Fruit fly (Drosophila melanogaster): ENCODE results near the gene Npc2e.

Npc2e gene

dm6 chr3R:10086683-10087082 is 33.6 kb downstream of the Npc2e start:
- peak in 1 of 2 experiments; percentile 28 for TF ChIP-seq eve (GFP tag; optimal IDR thresholded peaks at IDR 0.05)
- no peak for TF ChIP-seq grau (tag; optimal IDR thresholded peaks at IDR 0.05)
- no peak for TF ChIP-seq Camta (GFP tag; optimal IDR thresholded peaks at IDR 0.05)
- no peak for TF ChIP-seq Fer3 (tag; optimal IDR thresholded peaks at IDR 0.05)
- no peak for TF ChIP-seq h (optimal IDR thresholded peaks at IDR 0.05)
- no peak for TF ChIP-seq fru (optimal IDR thresholded peaks at IDR 0.05)
- no peak for TF ChIP-seq maf-S (GFP tag; optimal IDR thresholded peaks at IDR 0.05)
- TF ChIP-seq CG11247 (GFP tag; IDR thresholded peaks at IDR 0.05): no peak
- no peak for TF ChIP-seq CG2678 (tag; optimal IDR thresholded peaks at IDR 0.05)
- TF ChIP-seq chinmo (GFP tag; IDR thresholded peaks at IDR 0.05; ENCODE audit: partially characterized antibody): no peak
- no peak for TF ChIP-seq CG12391 (tag; optimal IDR thresholded peaks at IDR 0.05)
- TF ChIP-seq ap (GFP tag; IDR thresholded peaks at IDR 0.05): no peak
- no peak for TF ChIP-seq Dref (GFP tag; IDR thresholded peaks at IDR 0.05)
- peak; percentile 27; the same call in 1 of the 2 replicates for TF ChIP-seq CG5953 (GFP tag; IDR thresholded peaks at IDR 0.05)
- no peak for TF ChIP-seq lilli (GFP tag; optimal IDR thresholded peaks at IDR 0.05)
- TF ChIP-seq Spps (tag; optimal IDR thresholded peaks at IDR 0.05): no peak
- no peak for TF ChIP-seq Neu2 (GFP tag; optimal IDR thresholded peaks at IDR 0.05; ENCODE audit: borderline replicate concordance)
- TF ChIP-seq CG18262 (tag; optimal IDR thresholded peaks at IDR 0.05): peak; percentile 12
- no peak for TF ChIP-seq ewg (GFP tag; optimal IDR thresholded peaks at IDR 0.05)
- no peak for TF ChIP-seq CG6254 (GFP tag; optimal IDR thresholded peaks at IDR 0.05)
- no peak for TF ChIP-seq CG10959 (GFP tag; IDR thresholded peaks at IDR 0.05)
- TF ChIP-seq CG9817 (tag; optimal IDR thresholded peaks at IDR 0.05): no peak
- TF ChIP-seq CG11696 (GFP tag; IDR thresholded peaks at IDR 0.05): no peak
- no peak for TF ChIP-seq crp (GFP tag; optimal IDR thresholded peaks at IDR 0.05)
- TF ChIP-seq CG1832 (GFP tag; optimal IDR thresholded peaks at IDR 0.05): no peak
- TF ChIP-seq Sox100B (GFP tag; optimal IDR thresholded peaks at IDR 0.05): peak; percentile 11
- TF ChIP-seq lov (optimal IDR thresholded peaks at IDR 0.05): no peak
- TF ChIP-seq lov (GFP tag; IDR thresholded peaks at IDR 0.05): no peak
- TF ChIP-seq otp (GFP tag; IDR thresholded peaks at IDR 0.05): no peak
- TF ChIP-seq ase (GFP tag; IDR thresholded peaks at IDR 0.05): no peak
- no peak for TF ChIP-seq fd3F (GFP tag; optimal IDR thresholded peaks at IDR 0.05)
- no peak for TF ChIP-seq dan (GFP tag; IDR thresholded peaks at IDR 0.05)
- no peak for TF ChIP-seq CG8359 (GFP tag; optimal IDR thresholded peaks at IDR 0.05; ENCODE audit: borderline replicate concordance)
- no peak for TF ChIP-seq Hmx (GFP tag; optimal IDR thresholded peaks at IDR 0.05)
- TF ChIP-seq Sry-β (GFP tag; optimal IDR thresholded peaks at IDR 0.05): no peak
- no peak for TF ChIP-seq CG12104 (GFP tag; optimal IDR thresholded peaks at IDR 0.05)
- TF ChIP-seq CG4617 (GFP tag; optimal IDR thresholded peaks at IDR 0.05; ENCODE audit: borderline replicate concordance): no peak
- TF ChIP-seq nerfin-1 (tag; optimal IDR thresholded peaks at IDR 0.05): no peak
- TF ChIP-seq bigmax (GFP tag; optimal IDR thresholded peaks at IDR 0.05): no peak
- no peak for TF ChIP-seq Aef1 (GFP tag; IDR thresholded peaks at IDR 0.05)
- TF ChIP-seq CG13123 (GFP tag; optimal IDR thresholded peaks at IDR 0.05): no peak
- TF ChIP-seq CG8944 (GFP tag; optimal IDR thresholded peaks at IDR 0.05): no peak
- no peak for TF ChIP-seq CG2875 (GFP tag; optimal IDR thresholded peaks at IDR 0.05)
- no peak for TF ChIP-seq CG7928 (GFP tag; optimal IDR thresholded peaks at IDR 0.05)
- no peak for TF ChIP-seq CG8388 (GFP tag; optimal IDR thresholded peaks at IDR 0.05)
- no peak for TF ChIP-seq Lpt (GFP tag; optimal IDR thresholded peaks at IDR 0.05)
- TF ChIP-seq Elba2 (GFP tag; optimal IDR thresholded peaks at IDR 0.05): no peak
- TF ChIP-seq C15 (GFP tag; IDR thresholded peaks at IDR 0.05): no peak
- TF ChIP-seq CG11504 (tag; optimal IDR thresholded peaks at IDR 0.05): peak; percentile 22
- TF ChIP-seq CG15514 (GFP tag; optimal IDR thresholded peaks at IDR 0.05): no peak
- peak; percentile 40 for TF ChIP-seq Sox102F (GFP tag; optimal IDR thresholded peaks at IDR 0.05)
- TF ChIP-seq sd (tag; optimal IDR thresholded peaks at IDR 0.05): peak; percentile 73
